Worm (Caenorhabditis elegans): ENCODE measurements around the gene R09E10.8.

DNA sequence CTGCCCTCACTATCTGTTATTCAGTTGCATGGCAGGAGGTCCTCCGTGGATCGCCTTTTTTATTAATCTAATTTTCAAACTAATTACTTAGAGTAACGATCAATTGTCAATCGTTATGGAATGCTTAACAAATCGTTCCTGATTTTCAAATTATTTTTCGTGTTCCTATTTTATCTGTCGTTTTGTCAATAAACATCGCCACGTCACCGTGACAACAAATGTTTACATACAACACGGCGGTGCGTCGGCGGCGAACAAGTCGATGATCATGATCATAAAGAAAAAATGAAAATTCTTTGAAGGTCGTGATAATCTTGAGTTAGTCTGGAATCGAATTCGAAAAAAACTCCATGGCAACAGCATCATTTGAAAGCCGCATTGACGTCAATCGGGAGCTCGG lies 35.3 kb upstream of the R09E10.8 start:
- TF ChIP-seq cog-1 (tag; optimal IDR thresholded peaks at IDR 0.05): no peak
- no peak for TF ChIP-seq flt-1 (GFP tag; IDR thresholded peaks at IDR 0.05)
- TF ChIP-seq klf-2 (GFP tag; conservative IDR thresholded peaks at IDR 0.05): no peak
- TF ChIP-seq ztf-23 (GFP tag; IDR thresholded peaks at IDR 0.05): no peak
- no peak for TF ChIP-seq med-1 (GFP tag; optimal IDR thresholded peaks at IDR 0.05; ENCODE audit: insufficient read depth)
